Worm (Caenorhabditis elegans): ENCODE measurements around the gene tag-131.

The tag-131 gene

ce11 chrIII:4278203-4278602 lies 39.3 kb upstream of the tag-131 start:
- TF ChIP-seq efl-1 (optimal IDR thresholded peaks at IDR 0.05) (no peak), efl-1 (GFP tag; optimal IDR thresholded peaks at IDR 0.05 in 1 of 2) (peak in 1 of 2 experiments; percentile 92), nhr-19 (GFP tag; conservative IDR thresholded peaks at IDR 0.05) (no peak)

ce11 chrIII:4280215-4281173 lies 37.0 kb upstream of the tag-131 start, which contains the start of gene sup-26:
Gene sup-26 (minus strand): TSS chrIII:4280224.
- TF ChIP-seq lin-35 (GFP tag; optimal IDR thresholded peaks at IDR 0.05) (peak in 1 of 2 experiments; percentile 45), zag-1 (tag; optimal IDR thresholded peaks at IDR 0.05) (no peak), tbx-2 (tag; optimal IDR thresholded peaks at IDR 0.05) (peak; percentile 40), efl-1 (optimal IDR thresholded peaks at IDR 0.05) (no peak), efl-1 (GFP tag; optimal IDR thresholded peaks at IDR 0.05 in 1 of 2) (peak in 1 of 2 experiments; percentile 91), nhr-85 (tag) (peak; percentile 90), C16A3.4 (tag; optimal IDR thresholded peaks at IDR 0.05) (no peak), nhr-90 (tag; optimal IDR thresholded peaks at IDR 0.05; ENCODE audit: poor library complexity) (no peak), F16B12.6 (tag; optimal IDR thresholded peaks at IDR 0.05) (no peak), Y116A8C.19 (tag; optimal IDR thresholded peaks at IDR 0.05; ENCODE audit: borderline replicate concordance) (no peak), mab-9 (GFP tag; IDR thresholded peaks at IDR 0.05) (no peak), aly-2 (tag; optimal IDR thresholded peaks at IDR 0.05) (no peak), elt-3 (tag; optimal IDR thresholded peaks at IDR 0.05) (peak in 1 of 6 experiments; percentile 29), unc-30 (tag; optimal IDR thresholded peaks at IDR 0.05) (no peak), ceh-90 (tag; optimal IDR thresholded peaks at IDR 0.05) (no peak), irx-1 (tag; optimal IDR thresholded peaks at IDR 0.05) (no peak), lin-14 (GFP tag; optimal IDR thresholded peaks at IDR 0.05) (peak; percentile 70), efl-3 (GFP tag; optimal IDR thresholded peaks at IDR 0.05) (no peak), sup-37 (GFP tag; optimal IDR thresholded peaks at IDR 0.05) (peak; percentile 19), nhr-77 (tag; optimal IDR thresholded peaks at IDR 0.05) (no peak), nhr-11 (tag; optimal IDR thresholded peaks at IDR 0.05) (no peak), ztf-4 (tag; optimal IDR thresholded peaks at IDR 0.05) (no peak), elt-2 (tag; optimal IDR thresholded peaks at IDR 0.05) (no peak), ama-1 (optimal IDR thresholded peaks at IDR 0.05) (no peak), dsc-1 (tag; optimal IDR thresholded peaks at IDR 0.05) (peak; percentile 22), lir-3 (tag; optimal IDR thresholded peaks at IDR 0.05; ENCODE audit: poor library complexity) (no peak), lsy-2 (tag; optimal IDR thresholded peaks at IDR 0.05) (peak in 1 of 2 experiments; percentile 36), nhr-12 (tag; optimal IDR thresholded peaks at IDR 0.05) (no peak), blmp-1 (tag; optimal IDR thresholded peaks at IDR 0.05) (peak; percentile 87), mep-1 (tag; optimal IDR thresholded peaks at IDR 0.05) (peak; percentile 30), mdl-1 (tag; optimal IDR thresholded peaks at IDR 0.05) (peak in 1 of 2 experiments; percentile 42), hpl-2 (GFP tag; optimal IDR thresholded peaks at IDR 0.05) (no peak), ceh-8 (GFP tag; optimal IDR thresholded peaks at IDR 0.05) (no peak), unc-130 (tag; optimal IDR thresholded peaks at IDR 0.05) (no peak), unc-86 (tag; optimal IDR thresholded peaks at IDR 0.05) (peak; percentile 9), lin-39 (tag; optimal IDR thresholded peaks at IDR 0.05) (no peak), rnt-1 (tag; optimal IDR thresholded peaks at IDR 0.05) (peak; percentile 41), ceh-88 (GFP tag; IDR thresholded peaks at IDR 0.05) (no peak; the same call in 1 of the 2 replicates), sox-4 (tag; optimal IDR thresholded peaks at IDR 0.05) (peak; percentile 0), lin-13 (GFP tag; optimal IDR thresholded peaks at IDR 0.05) (peak; percentile 23), snu-23 (GFP tag; optimal IDR thresholded peaks at IDR 0.05) (peak; percentile 43), nhr-28 (tag; optimal IDR thresholded peaks at IDR 0.05) (no peak), lin-15B (tag; optimal IDR thresholded peaks at IDR 0.05) (no peak), egl-27 (tag; optimal IDR thresholded peaks at IDR 0.05) (no peak), nhr-19 (GFP tag; conservative IDR thresholded peaks at IDR 0.05) (0 out of 2 replicates have a peak, but pooled peaks have one; percentile 4), pqm-1 (tag; optimal IDR thresholded peaks at IDR 0.05) (no peak), nhr-47 (tag; optimal IDR thresholded peaks at IDR 0.05) (peak; percentile 32), unc-98 (GFP tag; IDR thresholded peaks at IDR 0.05) (no peak), vab-15 (tag; optimal IDR thresholded peaks at IDR 0.05) (no peak)
